Worm (Caenorhabditis elegans) whole organism, L4/young adult: ENCODE data around the gene vap-1.

Source experiments
- W03F9.2 ChIP-seq: fragments of 150-350 bp; optimal IDR thresholded peaks from 2 replicates; lab custom pipeline; 2014; ENCODE audit warnings: missing biosample characterization, missing genetic modification characterization
- dao-5 ChIP-seq: sonication (generic microtip); optimal IDR thresholded peaks from 2 replicates; lab custom pipeline; 2016; ENCODE audit warnings: missing genotype, missing genetic modification characterization, moderate library complexity, missing compliant biosample characterization
- him-1 ChIP-seq: sonication (generic microtip); optimal IDR thresholded peaks from 2 replicates; lab custom pipeline; 2016; ENCODE audit warnings: missing genotype, missing genetic modification reagents, missing genetic modification characterization, missing compliant biosample characterization

vap-1 gene

ce11 chrX:17381975-17382374, 14.4 kb downstream of the vap-1 start, which contains the start of gene F10D7.4:
TSS of gene F10D7.4 (minus strand) at chrX:17382075.
- TF ChIP-seq dao-5 (no peak), W03F9.2 (no peak), him-1 (tag; lab: Kevin White, UChicago) (no peak)

ce11 chrX:17379675-17380074, 16.7 kb downstream of the vap-1 start, which contains the start of gene F10D7.10:
TSS of gene F10D7.10 (minus strand) at chrX:17379775.
- TF ChIP-seq dao-5 (no peak), W03F9.2 (no peak), him-1 (tag; lab: Kevin White, UChicago) (no peak)

DNA sequence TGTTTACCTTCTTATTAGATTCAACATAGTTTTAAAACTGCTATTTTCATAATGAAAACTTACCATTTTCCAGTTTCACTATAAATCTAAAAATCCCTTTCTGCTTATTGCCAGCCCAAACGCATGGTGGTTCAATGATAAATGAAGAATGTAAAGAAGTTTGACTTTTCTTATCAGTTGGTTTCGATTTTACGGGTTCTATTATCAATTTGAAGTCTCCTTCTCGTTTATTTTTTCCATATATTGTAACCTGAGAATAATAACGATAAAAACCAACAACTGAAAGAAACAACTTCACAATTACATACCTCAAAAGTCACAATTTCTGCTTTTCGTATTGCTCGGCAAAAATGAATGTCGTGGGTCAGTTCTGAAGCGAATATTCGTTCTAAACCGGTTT, 17.4 kb downstream of the vap-1 start:
- TF ChIP-seq dao-5: no peak
- TF ChIP-seq W03F9.2: no peak
- no peak for TF ChIP-seq him-1 (tag; lab: Kevin White, UChicago)

DNA sequence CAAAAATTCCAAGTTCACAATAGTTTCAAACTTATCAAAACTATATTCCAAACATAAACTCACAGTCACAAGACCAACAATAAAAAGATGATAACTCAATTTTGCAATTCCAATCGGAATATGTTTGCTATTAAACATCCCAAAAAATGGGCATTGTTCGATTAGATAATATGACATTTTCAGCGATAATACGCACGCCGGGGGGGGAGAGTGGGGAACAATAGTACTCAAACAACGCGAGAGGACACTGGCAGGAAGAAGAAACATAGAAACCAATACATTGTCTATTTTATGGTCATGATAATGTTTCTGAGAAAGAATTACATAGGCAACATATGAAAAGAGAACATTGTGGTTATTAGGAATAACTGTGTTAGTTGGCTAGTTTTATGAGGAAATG, 20.5 kb downstream of the vap-1 start:
- TF ChIP-seq dao-5 (no peak), him-1 (tag; lab: Kevin White, UChicago) (no peak), W03F9.2 (no peak)

- TF ChIP-seq dao-5 (no peak), him-1 (tag; lab: Kevin White, UChicago) (no peak), W03F9.2 (no peak)
These were observed 21.8 kb downstream of the vap-1 start, which contains the start of gene F10D7.3 for ce11 chrX:17374534-17374933. TSS of gene F10D7.3 (minus strand) at chrX:17374634.

- TF ChIP-seq dao-5 (no peak), W03F9.2 (no peak), him-1 (tag; lab: Kevin White, UChicago) (no peak)
These were observed 22.4 kb downstream of the vap-1 start for ce11 chrX:17373955-17374354.

DNA sequence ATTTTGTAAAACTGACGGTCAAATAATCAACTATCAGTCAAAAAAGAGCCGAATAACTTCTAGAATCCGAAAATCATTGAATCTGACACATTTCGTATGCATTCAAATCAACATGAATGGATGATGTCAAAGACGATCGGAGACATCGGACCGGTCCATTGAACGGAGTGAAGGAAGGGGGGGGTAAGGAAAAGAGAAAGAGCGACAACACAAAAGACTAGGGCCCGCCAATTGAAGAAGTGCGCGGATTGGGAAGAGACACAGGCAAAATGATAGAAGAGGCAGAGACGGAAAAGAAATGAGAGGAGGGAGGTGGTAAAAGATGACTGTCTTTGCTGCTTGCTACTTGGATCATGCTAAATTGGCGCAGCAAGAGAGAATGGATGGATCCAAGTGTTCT, 26.8 kb downstream of the vap-1 start:
- no peak for TF ChIP-seq him-1 (tag; lab: Kevin White, UChicago)
- TF ChIP-seq dao-5: no peak
- TF ChIP-seq W03F9.2: no peak

DNA sequence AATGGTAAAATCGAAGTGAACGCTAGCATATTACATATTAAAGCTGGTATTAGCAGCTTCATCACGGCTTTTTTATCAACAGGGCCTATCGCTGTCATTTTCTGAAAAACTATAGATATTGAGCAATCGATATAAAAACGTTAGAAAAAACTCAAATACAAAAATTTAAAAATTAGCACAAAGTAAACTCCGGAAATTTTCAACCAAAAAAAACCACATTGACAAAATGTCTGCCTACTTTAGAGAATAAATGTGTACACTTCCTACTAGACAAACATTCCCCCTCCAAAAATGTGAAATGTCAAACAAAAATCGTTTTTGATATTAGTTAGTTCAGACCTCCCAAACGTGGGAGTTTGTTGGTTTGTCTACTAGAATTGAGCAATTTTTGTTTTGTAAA, 27.8 kb downstream of the vap-1 start, which contains the start of gene mfsd-10:
Gene mfsd-10, minus strand, starts transcription at position 101 of the 400 bp plus-strand sequence.
- no peak for TF ChIP-seq him-1 (tag; lab: Kevin White, UChicago)

DNA sequence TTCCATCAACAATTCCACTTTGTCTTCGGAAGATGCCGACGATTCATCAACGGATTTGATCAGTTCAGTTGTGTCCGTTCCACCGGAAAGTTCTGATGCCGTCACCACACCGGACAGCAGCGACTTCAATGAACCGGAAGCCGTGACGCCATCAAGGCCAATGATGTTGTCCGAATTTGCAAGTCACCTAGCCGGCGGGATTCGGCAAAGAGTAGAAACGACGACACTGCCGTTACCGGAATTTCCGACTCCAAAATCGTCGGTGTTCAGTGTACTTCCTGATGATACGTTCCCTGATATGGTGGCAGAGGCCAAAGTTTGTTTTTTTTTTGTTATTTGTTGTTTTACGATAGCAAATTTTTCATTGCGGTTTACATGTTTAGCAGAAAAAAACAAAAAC, 32.9 kb downstream of the vap-1 start:
- TF ChIP-seq W03F9.2 (no peak), dao-5 (no peak), him-1 (tag; lab: Kevin White, UChicago) (no peak)

DNA sequence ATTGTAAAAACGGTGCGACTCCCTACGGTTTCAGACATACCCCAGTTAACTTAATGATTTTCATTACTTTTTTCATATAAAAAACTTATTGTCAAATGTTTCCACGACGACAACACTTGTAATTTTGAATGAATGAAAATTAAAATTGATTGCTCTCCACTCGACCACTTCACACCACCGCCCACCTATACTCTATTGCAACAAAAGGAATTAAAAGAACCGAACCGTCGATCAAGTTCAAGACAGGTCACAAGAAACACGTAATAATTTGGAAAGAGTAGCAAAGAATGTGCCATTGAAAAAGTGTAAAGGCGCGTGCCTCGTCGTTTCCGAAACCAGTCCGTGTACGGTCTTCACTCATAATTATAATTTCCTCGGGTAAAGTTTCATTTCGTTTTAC, 33.8 kb downstream of the vap-1 start, which contains the start of gene F10D7.11:
Gene F10D7.11, plus strand, starts transcription at position 301 of the 400 bp plus-strand sequence.
- TF ChIP-seq dao-5 (no peak), W03F9.2 (no peak), him-1 (tag; lab: Kevin White, UChicago) (no peak)

- TF ChIP-seq W03F9.2 (no peak), dao-5 (no peak), him-1 (tag; lab: Kevin White, UChicago) (no peak)
These were observed 36.9 kb downstream of the vap-1 start, which contains the start of gene npr-36 for ce11 chrX:17359452-17359851. TSS of gene npr-36 (plus strand) at chrX:17359752.

- TF ChIP-seq him-1 (tag; lab: Kevin White, UChicago) (no peak), dao-5 (no peak), W03F9.2 (no peak)
These were observed 39.6 kb downstream of the vap-1 start for ce11 chrX:17356748-17357147.

- TF ChIP-seq dao-5 (no peak), him-1 (tag; lab: Kevin White, UChicago) (no peak), W03F9.2 (no peak)
These were observed 40.9 kb downstream of the vap-1 start for ce11 chrX:17355462-17355861.

DNA sequence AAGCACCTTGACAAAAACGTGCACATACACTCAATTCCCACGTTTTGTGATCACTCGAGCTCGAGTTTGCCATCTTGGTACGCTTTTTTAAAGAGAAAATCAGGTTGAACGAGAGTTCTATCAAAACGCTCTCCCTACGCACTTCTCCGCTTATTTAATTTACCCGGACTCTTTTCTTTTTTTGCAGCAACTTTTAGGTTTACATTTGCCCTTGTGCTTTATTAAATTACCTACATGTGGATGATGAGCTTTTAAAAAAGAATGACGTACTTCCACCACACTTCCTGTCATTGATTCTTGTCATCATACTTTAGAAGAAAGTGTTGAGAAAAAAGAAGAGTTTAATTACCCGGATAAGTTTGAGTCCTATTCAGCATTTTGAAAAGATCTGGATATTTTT, 44.3 kb downstream of the vap-1 start:
- TF ChIP-seq dao-5: no peak

- TF ChIP-seq dao-5: no peak
- no peak for TF ChIP-seq W03F9.2
- no peak for TF ChIP-seq him-1 (tag; lab: Kevin White, UChicago)
These were observed 46.9 kb downstream of the vap-1 start for ce11 chrX:17349411-17349810.
